Fruit fly (Drosophila melanogaster): ENCODE data around the gene Usp32.

Usp32 gene

dm6 chr3L:19928435-19929011, 57.6 kb downstream of the Usp32 start, which contains the start of the genes CG8004 and RhoGDI (continued):
- TF ChIP-seq CG4854 (GFP tag; optimal IDR thresholded peaks at IDR 0.05), result peak; percentile 41
- no peak for TF ChIP-seq tio (GFP tag; optimal IDR thresholded peaks at IDR 0.05)
- TF ChIP-seq Abd-B (GFP tag; optimal IDR thresholded peaks at IDR 0.05), result peak; percentile 62
- no peak for TF ChIP-seq Neu2 (GFP tag; optimal IDR thresholded peaks at IDR 0.05; ENCODE audit: borderline replicate concordance)
- peak; percentile 67; the same call in 2 of the 3 replicates for TF ChIP-seq ci (GFP tag; IDR thresholded peaks at IDR 0.05)
- no peak for TF ChIP-seq peb (GFP tag; IDR thresholded peaks at IDR 0.05)
- peak; percentile 50 for TF ChIP-seq CG18262 (tag; optimal IDR thresholded peaks at IDR 0.05)
- no peak for TF ChIP-seq mirr (GFP tag; optimal IDR thresholded peaks at IDR 0.05)
- TF ChIP-seq scrt (GFP tag; optimal IDR thresholded peaks at IDR 0.05), result peak; percentile 4
- 0 out of 2 replicates have a peak, but pooled peaks have one; percentile 19 for TF ChIP-seq stc (GFP tag; IDR thresholded peaks at IDR 0.05)
- peak; percentile 82 for TF ChIP-seq CG9932 (GFP tag; IDR thresholded peaks at IDR 0.05)
- peak; percentile 4 for TF ChIP-seq CTCF (GFP tag; optimal IDR thresholded peaks at IDR 0.05)
- peak; percentile 71 for TF ChIP-seq CG9817 (tag; optimal IDR thresholded peaks at IDR 0.05)
- no peak for TF ChIP-seq Gsc (GFP tag; IDR thresholded peaks at IDR 0.05)
- peak; percentile 88 for TF ChIP-seq CG14710 (tag; optimal IDR thresholded peaks at IDR 0.05)
- TF ChIP-seq kah (GFP tag; optimal IDR thresholded peaks at IDR 0.05), result no peak
- TF ChIP-seq h (optimal IDR thresholded peaks at IDR 0.05), result no peak
- no peak for TF ChIP-seq Spps (tag; optimal IDR thresholded peaks at IDR 0.05)
- TF ChIP-seq CG43689 (GFP tag; IDR thresholded peaks at IDR 0.05), result no peak
- TF ChIP-seq CG15269 (tag; optimal IDR thresholded peaks at IDR 0.05), result peak; percentile 60
- TF ChIP-seq Camta (GFP tag; optimal IDR thresholded peaks at IDR 0.05), result peak; percentile 70
- no peak for TF ChIP-seq yki (optimal IDR thresholded peaks at IDR 0.05)
- TF ChIP-seq Myb (GFP tag; optimal IDR thresholded peaks at IDR 0.05), result peak; percentile 32
- peak; percentile 66 for TF ChIP-seq PHDP (tag; optimal IDR thresholded peaks at IDR 0.05)
- peak; percentile 30 for TF ChIP-seq CG5245 (GFP tag; optimal IDR thresholded peaks at IDR 0.05)
- peak; percentile 86 for TF ChIP-seq CG9797 (GFP tag; optimal IDR thresholded peaks at IDR 0.05)
- peak; percentile 11 for TF ChIP-seq CG3163 (GFP tag; optimal IDR thresholded peaks at IDR 0.05)
- TF ChIP-seq CG1529 (GFP tag; optimal IDR thresholded peaks at IDR 0.05), result no peak
- TF ChIP-seq CG10654 (GFP tag; optimal IDR thresholded peaks at IDR 0.05), result peak; percentile 60
- no peak for TF ChIP-seq dimm (GFP tag; IDR thresholded peaks at IDR 0.05)
- TF ChIP-seq Ssrp (tag; optimal IDR thresholded peaks at IDR 0.05), result peak; percentile 59
- TF ChIP-seq Hey (tag; optimal IDR thresholded peaks at IDR 0.05), result no peak
- no peak for TF ChIP-seq CG2875 (GFP tag; optimal IDR thresholded peaks at IDR 0.05)
- TF ChIP-seq pfk (GFP tag; optimal IDR thresholded peaks at IDR 0.05), result no peak
- TF ChIP-seq jing (GFP tag; optimal IDR thresholded peaks at IDR 0.05), result no peak
- TF ChIP-seq CG7372 (GFP tag; IDR thresholded peaks at IDR 0.05), result no peak
- peak; percentile 62 for TF ChIP-seq Dek (tag; optimal IDR thresholded peaks at IDR 0.05)
- TF ChIP-seq trh (GFP tag; optimal IDR thresholded peaks at IDR 0.05), result peak; percentile 35
- peak; percentile 61 for TF ChIP-seq pum (GFP tag; optimal IDR thresholded peaks at IDR 0.05)
- TF ChIP-seq Adf1 (GFP tag; IDR thresholded peaks at IDR 0.05), result no peak
- TF ChIP-seq lmd (GFP tag; IDR thresholded peaks at IDR 0.05), result peak; percentile 58; the same call in 1 of the 2 replicates
- peak; percentile 90 for TF ChIP-seq gfzf (GFP tag; optimal IDR thresholded peaks at IDR 0.05)
- TF ChIP-seq Antp (GFP tag; optimal IDR thresholded peaks at IDR 0.05), result peak; percentile 61
- TF ChIP-seq gsb (GFP tag; IDR thresholded peaks at IDR 0.05), result no peak
- peak; percentile 38; the same call in 1 of the 2 replicates for TF ChIP-seq CG11247 (GFP tag; IDR thresholded peaks at IDR 0.05)
- peak; percentile 41 for TF ChIP-seq Mes4 (GFP tag; optimal IDR thresholded peaks at IDR 0.05)
- TF ChIP-seq dati (GFP tag; IDR thresholded peaks at IDR 0.05), result peak; percentile 8; the same call in 1 of the 2 replicates
- TF ChIP-seq gcm (GFP tag; optimal IDR thresholded peaks at IDR 0.05), result peak; percentile 1
- TF ChIP-seq tna (GFP tag; IDR thresholded peaks at IDR 0.05; ENCODE audit: partially characterized antibody), result no peak
- TF ChIP-seq CG1603 (tag; optimal IDR thresholded peaks at IDR 0.05), result peak; percentile 73
- TF ChIP-seq mam (GFP tag; optimal IDR thresholded peaks at IDR 0.05), result peak; percentile 66
- no peak for TF ChIP-seq schlank (tag; optimal IDR thresholded peaks at IDR 0.05)

All from whole organism, embryonic.